Fruit fly (Drosophila melanogaster) whole organism, embryonic: Measurements from ENCODE around the gene CG44437.

Experiments
- Blimp-1 ChIP-seq: fragments of 200-800 bp; sonication (Bioruptor generic); optimal IDR thresholded peaks from 3 replicates; lab custom pipeline; 2018; ENCODE audit warnings: missing biosample characterization, missing genetic modification characterization, mild to moderate bottlenecking, moderate library complexity, missing genetic modification reagents
- Bteb2 ChIP-seq: fragments of 200-800 bp; sonication (Bioruptor generic); optimal IDR thresholded peaks from 2 replicates; lab custom pipeline; 2016; ENCODE audit warnings: missing biosample characterization, missing genetic modification characterization
- CG10979 ChIP-seq: fragments of 200-800 bp; sonication (Bioruptor generic); optimal IDR thresholded peaks from 2 replicates; lab custom pipeline; 2018; ENCODE audit warnings: missing biosample characterization, mild to moderate bottlenecking, missing genetic modification characterization, moderate library complexity
- CG13424 ChIP-seq: fragments of 200-800 bp; sonication (Bioruptor generic); optimal IDR thresholded peaks from 2 replicates; lab custom pipeline; 2019; ENCODE audit warnings: missing biosample characterization, mild to moderate bottlenecking, missing genetic modification characterization, moderate library complexity
- CG13775 ChIP-seq: fragments of 200-800 bp; sonication (Bioruptor generic); optimal IDR thresholded peaks from 3 replicates; lab custom pipeline; 2017; ENCODE audit warnings: missing biosample characterization, mild to moderate bottlenecking, missing genetic modification characterization
- CG15601 ChIP-seq: fragments of 200-800 bp; sonication (Bioruptor generic); optimal IDR thresholded peaks from 3 replicates; lab custom pipeline; 2019; ENCODE audit warnings: missing biosample characterization, mild to moderate bottlenecking, missing genetic modification characterization, moderate library complexity
- CG1602 ChIP-seq: fragments of 200-800 bp; sonication (Bioruptor generic); optimal IDR thresholded peaks from 3 replicates; lab custom pipeline; 2016; ENCODE audit warnings: missing biosample characterization, missing genetic modification characterization
- CG16779 ChIP-seq: fragments of 200-800 bp; sonication (Bioruptor generic); IDR thresholded peaks from 2 replicates; pipeline ENCODE4 v1.3.6; 2022; ENCODE audit warnings: missing biosample characterization, missing genetic modification characterization
- CG17568 ChIP-seq: fragments of 200-800 bp; sonication (Bioruptor generic); optimal IDR thresholded peaks from 2 replicates; lab custom pipeline; 2018; ENCODE audit warnings: missing biosample characterization, mild to moderate bottlenecking, missing genetic modification characterization, moderate library complexity
- CG1792 ChIP-seq: fragments of 200-800 bp; sonication (Bioruptor generic); optimal IDR thresholded peaks from 2 replicates; lab custom pipeline; 2016; ENCODE audit warnings: missing biosample characterization, missing genetic modification characterization
- CG18262 ChIP-seq: fragments of 200-800 bp; optimal IDR thresholded peaks from 3 replicates; lab custom pipeline; 2019; ENCODE audit warnings: missing biosample characterization, mild to moderate bottlenecking, missing genetic modification characterization, moderate library complexity
- CG1832 ChIP-seq: fragments of 200-800 bp; sonication (Bioruptor generic); optimal IDR thresholded peaks from 2 replicates; lab custom pipeline; 2017; ENCODE audit warnings: missing biosample characterization, mild to moderate bottlenecking, missing genetic modification characterization, inconsistent platforms
- CG34422 ChIP-seq: fragments of 200-800 bp; sonication (Bioruptor generic); IDR thresholded peaks from 3 replicates; pipeline ENCODE4 v1.3.6; 2022; ENCODE audit warnings: missing biosample characterization, missing genetic modification characterization
- CG4707 ChIP-seq: fragments of 200-800 bp; sonication (Bioruptor generic); optimal IDR thresholded peaks from 2 replicates; lab custom pipeline; 2018; ENCODE audit warnings: missing biosample characterization, mild to moderate bottlenecking, missing genetic modification characterization, moderate library complexity
- CG5180 ChIP-seq: fragments of 200-800 bp; sonication (Bioruptor generic); optimal IDR thresholded peaks from 3 replicates; lab custom pipeline; 2017; ENCODE audit warnings: missing biosample characterization, missing genetic modification characterization, mild to moderate bottlenecking, moderate library complexity, missing genetic modification reagents
- CG6689 ChIP-seq: fragments of 200-800 bp; sonication (Bioruptor generic); IDR thresholded peaks from 2 replicates; pipeline ENCODE4 v1.3.6; 2022; ENCODE audit warnings: missing biosample characterization, missing genetic modification characterization
- CG6813 ChIP-seq: fragments of 200-800 bp; sonication (Bioruptor generic); optimal IDR thresholded peaks from 2 replicates; lab custom pipeline; 2017; ENCODE audit warnings: missing biosample characterization, missing genetic modification characterization, mild to moderate bottlenecking, moderate library complexity, missing genetic modification reagents
- CG9727 ChIP-seq: fragments of 200-800 bp; sonication (Bioruptor generic); optimal IDR thresholded peaks from 3 replicates; lab custom pipeline; 2017; ENCODE audit warnings: missing biosample characterization, mild to moderate bottlenecking, missing genetic modification characterization
- Dad ChIP-seq: fragments of 200-800 bp; sonication (Bioruptor generic); optimal IDR thresholded peaks from 3 replicates; lab custom pipeline; 2016; ENCODE audit warnings: missing biosample characterization, missing genetic modification characterization
- Dfd ChIP-seq, 2 experiments: fragments of >200 bp; optimal IDR thresholded peaks; 2 replicates each; lab custom pipeline; 2017; ENCODE audit warnings: missing biosample characterization in 2 of 2, missing genetic modification characterization in 2 of 2
- Dip2 ChIP-seq: fragments of 200-800 bp; sonication (Bioruptor generic); IDR thresholded peaks from 2 replicates; pipeline ENCODE4 v1.3.6; 2022; ENCODE audit warnings: missing biosample characterization, missing genetic modification characterization
- Hr39 ChIP-seq: fragments of >200 bp; optimal IDR thresholded peaks from 2 replicates; lab custom pipeline; 2017
- Meics ChIP-seq: fragments of 200-800 bp; sonication (Bioruptor generic); optimal IDR thresholded peaks from 2 replicates; lab custom pipeline; 2017; ENCODE audit warnings: missing biosample characterization, mild to moderate bottlenecking, missing genetic modification characterization
- NFAT ChIP-seq: fragments of 200-800 bp; sonication (Bioruptor generic); IDR thresholded peaks from 2 replicates; pipeline ENCODE4 v1.3.6; 2022; ENCODE audit warnings: missing biosample characterization, missing genetic modification characterization
- Oli ChIP-seq: fragments of 200-800 bp; sonication (Bioruptor generic); optimal IDR thresholded peaks from 2 replicates; lab custom pipeline; 2018; ENCODE audit warnings: missing biosample characterization, mild to moderate bottlenecking, missing genetic modification characterization, moderate library complexity
- Rfx ChIP-seq: fragments of 200-800 bp; sonication (Bioruptor generic); IDR thresholded peaks from 2 replicates; pipeline ENCODE4 v1.3.6; 2022; ENCODE audit warnings: missing biosample characterization, missing genetic modification characterization
- Six4 ChIP-seq: fragments of 200-800 bp; sonication (Bioruptor generic); optimal IDR thresholded peaks from 2 replicates; lab custom pipeline; 2016; ENCODE audit warnings: missing biosample characterization, missing genetic modification characterization
- Sox100B ChIP-seq: fragments of 200-800 bp; sonication (Bioruptor generic); optimal IDR thresholded peaks from 3 replicates; lab custom pipeline; 2018; ENCODE audit warnings: missing biosample characterization, mild to moderate bottlenecking, missing genetic modification characterization
- Usf ChIP-seq: fragments of 200-800 bp; sonication (Bioruptor generic); optimal IDR thresholded peaks from 2 replicates; lab custom pipeline; 2017; ENCODE audit warnings: missing genotype, missing biosample characterization, missing genetic modification characterization
- ara ChIP-seq: fragments of 200-800 bp; sonication (Bioruptor generic); IDR thresholded peaks from 2 replicates; pipeline ENCODE4 v1.3.6; 2022; ENCODE audit warnings: missing biosample characterization, missing genetic modification characterization
- bab2 ChIP-seq: fragments of 200-800 bp; sonication (Bioruptor generic); optimal IDR thresholded peaks from 2 replicates; lab custom pipeline; 2016; ENCODE audit warnings: missing biosample characterization, missing genetic modification characterization
- chinmo ChIP-seq: fragments of 200-800 bp; sonication (Bioruptor generic); IDR thresholded peaks from 4 replicates; pipeline ENCODE4 v1.3.6; 2022; ENCODE audit warnings: missing biosample characterization, missing genetic modification characterization; ENCODE audit not compliant: partially characterized antibody
- corto ChIP-seq: fragments of 200-800 bp; sonication (Bioruptor generic); optimal IDR thresholded peaks from 2 replicates; lab custom pipeline; 2016; ENCODE audit warnings: missing biosample characterization, mild to moderate bottlenecking, missing genetic modification characterization, moderate library complexity
- dmrt99B ChIP-seq: fragments of 200-800 bp; sonication (Bioruptor generic); optimal IDR thresholded peaks from 2 replicates; lab custom pipeline; 2018; ENCODE audit warnings: missing biosample characterization, mild to moderate bottlenecking, missing genetic modification characterization, moderate library complexity
- eve ChIP-seq, 2 experiments: fragments of >200 bp; optimal IDR thresholded peaks; 2 replicates each; lab custom pipeline; 2017; ENCODE audit warnings: missing biosample characterization in 2 of 2, missing genetic modification characterization in 2 of 2
- eyg ChIP-seq: fragments of 200-800 bp; sonication (Bioruptor generic); optimal IDR thresholded peaks from 3 replicates; lab custom pipeline; 2016; ENCODE audit warnings: missing biosample characterization, missing genetic modification characterization
- gem ChIP-seq: fragments of 200-800 bp; sonication (Bioruptor generic); optimal IDR thresholded peaks from 2 replicates; lab custom pipeline; 2019; ENCODE audit warnings: missing biosample characterization, mild to moderate bottlenecking, missing genetic modification characterization, moderate library complexity
- grau ChIP-seq: fragments of 200-800 bp; optimal IDR thresholded peaks from 3 replicates; lab custom pipeline; 2019; ENCODE audit warnings: missing biosample characterization, mild to moderate bottlenecking, missing genetic modification characterization, moderate library complexity
- gro ChIP-seq: fragments of 200-800 bp; sonication (Bioruptor generic); optimal IDR thresholded peaks from 2 replicates; lab custom pipeline; 2016; ENCODE audit warnings: missing biosample characterization, missing genetic modification characterization
- gt ChIP-seq: fragments of 200-800 bp; sonication (Bioruptor generic); IDR thresholded peaks from 2 replicates; pipeline ENCODE4 v1.3.6; 2022; ENCODE audit warnings: missing biosample characterization, missing genetic modification characterization
- h ChIP-seq: fragments of >200 bp; optimal IDR thresholded peaks from 2 replicates; lab custom pipeline; 2017
- ind ChIP-seq: fragments of 200-800 bp; sonication (Bioruptor generic); optimal IDR thresholded peaks from 3 replicates; lab custom pipeline; 2016; ENCODE audit warnings: missing biosample characterization, missing genetic modification characterization
- insv ChIP-seq, 2 experiments: fragments of 200-800 bp; sonication (Bioruptor generic); optimal IDR thresholded peaks; 3 replicates each; lab custom pipeline; 2016 to 2018; ENCODE audit warnings: missing biosample characterization in 2 of 2, missing genetic modification characterization in 2 of 2
- lola ChIP-seq, 3 experiments: fragments of >200 bp in 2 of 3; fragments of 200-800 bp in 1 of 3; sonication (Bioruptor generic) in 1 of 3; optimal IDR thresholded peaks; 2 replicates each; lab custom pipeline; 2017 to 2019; ENCODE audit warnings: missing biosample characterization in 3 of 3, missing genetic modification characterization in 3 of 3, mild to moderate bottlenecking in 1 of 3, moderate library complexity in 1 of 3
- maf-S ChIP-seq: fragments of 200-800 bp; sonication (Bioruptor generic); optimal IDR thresholded peaks from 2 replicates; lab custom pipeline; 2016; ENCODE audit warnings: missing biosample characterization, missing genetic modification characterization
- nau ChIP-seq: fragments of 200-800 bp; sonication (Bioruptor generic); optimal IDR thresholded peaks from 3 replicates; lab custom pipeline; 2017; ENCODE audit warnings: missing biosample characterization, mild to moderate bottlenecking, missing genetic modification characterization, missing genetic modification reagents
- slou ChIP-seq: fragments of 200-800 bp; sonication (Bioruptor generic); optimal IDR thresholded peaks from 3 replicates; lab custom pipeline; 2016; ENCODE audit warnings: missing biosample characterization, missing genetic modification characterization
- sna ChIP-seq: fragments of 200-800 bp; sonication (Bioruptor generic); IDR thresholded peaks from 2 replicates; pipeline ENCODE4 v1.3.6; 2022; ENCODE audit warnings: missing biosample characterization, missing genetic modification characterization; ENCODE audit not compliant: partially characterized antibody
- stwl ChIP-seq: fragments of 200-800 bp; sonication (Bioruptor generic); optimal IDR thresholded peaks from 3 replicates; lab custom pipeline; 2018; ENCODE audit warnings: missing biosample characterization, mild to moderate bottlenecking, missing genetic modification characterization, moderate library complexity
- twi ChIP-seq: fragments of 200-800 bp; optimal IDR thresholded peaks from 2 replicates; lab custom pipeline; 2019; ENCODE audit warnings: missing biosample characterization, mild to moderate bottlenecking, missing genetic modification characterization, moderate library complexity

The CG44437 gene

DNA sequence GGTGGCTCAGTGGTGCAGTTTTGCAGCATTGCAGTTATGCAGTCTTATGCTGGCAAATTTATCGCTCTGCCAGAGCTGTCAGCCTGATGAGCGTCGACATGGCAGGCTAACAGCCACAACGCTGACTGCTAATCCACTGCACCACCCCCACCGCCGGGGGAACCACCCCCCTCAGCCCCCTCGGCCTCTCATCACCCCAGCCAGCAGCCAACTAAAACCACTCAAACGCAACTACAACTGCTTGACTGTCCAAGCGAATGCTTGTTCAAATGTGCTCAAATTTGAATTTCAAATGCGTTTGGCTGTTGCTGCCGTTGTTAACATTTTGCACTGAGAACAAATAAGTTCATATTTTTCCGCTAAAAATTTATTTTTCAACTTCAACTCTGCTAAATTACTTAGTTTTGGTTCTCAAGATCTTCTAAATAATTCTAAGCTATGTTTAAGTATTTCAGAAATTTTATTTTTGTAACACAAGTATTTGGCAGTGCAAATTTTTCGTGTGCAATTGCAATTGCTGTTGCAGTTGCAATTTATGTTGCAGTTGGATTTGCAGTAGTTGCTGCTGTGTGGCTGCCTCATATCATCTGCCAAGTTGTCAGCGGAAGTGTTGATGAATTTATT, 36.3 kb upstream of the CG44437 start (continued):
- TF ChIP-seq CG16779 (no peak), gt (no peak), corto (GFP tag; lab: Kevin White, UChicago) (no peak), nau (GFP tag; lab: Kevin White, UChicago) (no peak), stwl (tag; lab: Kevin White, UChicago) (no peak), lola (GFP tag; optimal IDR thresholded peaks at IDR 0.05; lab: Kevin White, UChicago) (peak in 1 of 3 experiments; percentile 10), dmrt99B (tag; lab: Kevin White, UChicago) (peak; percentile 50), CG9727 (GFP tag; lab: Kevin White, UChicago) (no peak), Oli (tag; lab: Kevin White, UChicago) (peak; percentile 21), Usf (GFP tag; lab: Kevin White, UChicago) (no peak), twi (tag; lab: Kevin White, UChicago) (no peak), maf-S (GFP tag; lab: Kevin White, UChicago) (no peak), CG13775 (GFP tag; lab: Kevin White, UChicago) (no peak), Dfd (GFP tag; optimal IDR thresholded peaks at IDR 0.05; lab: Kevin White, UChicago) (no peak), CG13424 (tag; lab: Kevin White, UChicago) (peak; percentile 23), CG5180 (GFP tag; lab: Kevin White, UChicago) (peak; percentile 50), chinmo (0 out of 4 replicates have a peak, but pooled peaks have one; percentile 22), CG17568 (GFP tag; lab: Kevin White, UChicago) (no peak), ara (GFP tag; lab: Robert Waterston, UW) (no peak), CG6813 (no peak), eyg (no peak), CG6689 (GFP tag; lab: Robert Waterston, UW) (peak; percentile 25; the same call in 1 of the 2 replicates), Rfx (GFP tag; lab: Robert Waterston, UW) (no peak), Meics (no peak), CG34422 (GFP tag; lab: Robert Waterston, UW) (0 out of 3 replicates have a peak, but pooled peaks have one; percentile 18), grau (tag; lab: Kevin White, UChicago) (peak; percentile 12), eve (GFP tag; optimal IDR thresholded peaks at IDR 0.05; lab: Kevin White, UChicago) (peak in 1 of 2 experiments; percentile 30), ind (GFP tag; lab: Kevin White, UChicago) (no peak), Six4 (no peak), Bteb2 (no peak), CG10979 (tag; lab: Kevin White, UChicago) (peak; percentile 33), NFAT (no peak), h (lab: Kevin White, UChicago) (no peak), Dad (no peak), insv (GFP tag; optimal IDR thresholded peaks at IDR 0.05; lab: Kevin White, UChicago) (no peak), CG1602 (no peak), gem (tag; lab: Kevin White, UChicago) (peak; percentile 60), slou (no peak), Dip2 (GFP tag; lab: Robert Waterston, UW) (no peak), sna (GFP tag; lab: Robert Waterston, UW) (no peak), bab2 (GFP tag; lab: Kevin White, UChicago) (no peak), gro (GFP tag; lab: Kevin White, UChicago) (no peak), CG18262 (tag; lab: Kevin White, UChicago) (peak; percentile 34), CG1792 (GFP tag; lab: Kevin White, UChicago) (no peak), CG15601 (no peak), Sox100B (GFP tag; lab: Kevin White, UChicago) (peak; percentile 6), CG1832 (no peak), CG4707 (GFP tag; lab: Kevin White, UChicago) (no peak), Hr39 (lab: Kevin White, UChicago) (peak; percentile 60), Blimp-1 (peak; percentile 18)
